Worm (Caenorhabditis elegans) whole organism, late embryonic: ENCODE data around the gene K08D10.13.

Source experiments
- C08G9.2 ChIP-seq: sonication (generic microtip); optimal IDR thresholded peaks from 2 replicates; lab custom pipeline; 2016; ENCODE audit warnings: mild to moderate bottlenecking, missing genetic modification characterization, moderate library complexity, missing compliant biosample characterization
- C38D4.7 ChIP-seq: fragments of 200-800 bp; sonication (Bioruptor generic); optimal IDR thresholded peaks from 2 replicates; lab custom pipeline; 2018; ENCODE audit warnings: mild to moderate bottlenecking, missing genetic modification characterization, moderate library complexity, missing compliant biosample characterization
- F13H6.1 ChIP-seq: sonication (generic microtip); optimal IDR thresholded peaks from 2 replicates; lab custom pipeline; 2016; ENCODE audit warnings: missing genetic modification characterization, missing compliant biosample characterization
- T23F11.4 ChIP-seq: fragments of 200-800 bp; sonication (Bioruptor generic); optimal IDR thresholded peaks from 2 replicates; lab custom pipeline; 2018; ENCODE audit warnings: mild to moderate bottlenecking, missing genetic modification characterization, missing compliant biosample characterization
- ceh-14 ChIP-seq: sonication (generic microtip); optimal IDR thresholded peaks from 2 replicates; lab custom pipeline; 2016; ENCODE audit warnings: missing genotype, missing genetic modification characterization, missing compliant biosample characterization
- ceh-2 ChIP-seq: sonication (generic microtip); optimal IDR thresholded peaks from 2 replicates; lab custom pipeline; 2016; ENCODE audit warnings: missing genotype, missing genetic modification characterization, missing compliant biosample characterization
- ceh-30 ChIP-seq: fragments of 150-350 bp; optimal IDR thresholded peaks from 2 replicates; lab custom pipeline; 2014; ENCODE audit warnings: missing biosample characterization, missing genetic modification characterization
- ceh-31 ChIP-seq: sonication (generic microtip); optimal IDR thresholded peaks from 2 replicates; lab custom pipeline; 2016; ENCODE audit warnings: missing genetic modification characterization, missing compliant biosample characterization
- ceh-45 ChIP-seq: fragments of 200-800 bp; sonication (Bioruptor generic); IDR thresholded peaks from 2 replicates; pipeline ENCODE4 v1.3.6; 2022; ENCODE audit warnings: missing genetic modification reagents, missing genetic modification characterization, missing compliant biosample characterization
- ceh-6 ChIP-seq: fragments of 200-800 bp; sonication (Bioruptor generic); optimal IDR thresholded peaks from 2 replicates; lab custom pipeline; 2018; ENCODE audit warnings: mild to moderate bottlenecking, missing genetic modification characterization, missing compliant biosample characterization
- ceh-9 ChIP-seq: sonication (generic microtip); optimal IDR thresholded peaks from 2 replicates; lab custom pipeline; 2016; ENCODE audit warnings: mild to moderate bottlenecking, missing genetic modification characterization, inconsistent platforms, missing compliant biosample characterization
- che-1 ChIP-seq: sonication (generic microtip); optimal IDR thresholded peaks from 2 replicates; lab custom pipeline; 2016; ENCODE audit warnings: mild to moderate bottlenecking, missing genetic modification characterization, missing compliant biosample characterization
- dmd-4 ChIP-seq: sonication (generic microtip); optimal IDR thresholded peaks from 2 replicates; lab custom pipeline; 2016; ENCODE audit warnings: borderline replicate concordance, missing genetic modification characterization, missing compliant biosample characterization
- elt-2 ChIP-seq: sonication (generic microtip); optimal IDR thresholded peaks from 2 replicates; lab custom pipeline; 2016; ENCODE audit warnings: missing genetic modification reagents, missing genetic modification characterization, missing compliant biosample characterization
- fax-1 ChIP-seq: sonication (generic microtip); optimal IDR thresholded peaks from 2 replicates; lab custom pipeline; 2016; ENCODE audit warnings: missing genotype, missing genetic modification characterization, missing compliant biosample characterization
- fkh-10 ChIP-seq: fragments of 150-350 bp; optimal IDR thresholded peaks from 2 replicates; lab custom pipeline; 2014; ENCODE audit warnings: missing biosample characterization, missing genetic modification reagents, missing genetic modification characterization
- fkh-6 ChIP-seq: sonication (generic microtip); optimal IDR thresholded peaks from 2 replicates; lab custom pipeline; 2016; ENCODE audit warnings: missing genetic modification characterization, missing compliant biosample characterization
- hlh-13 ChIP-seq: fragments of 200-800 bp; sonication (Bioruptor generic); optimal IDR thresholded peaks from 2 replicates; lab custom pipeline; 2018; ENCODE audit warnings: mild to moderate bottlenecking, missing genetic modification characterization, missing compliant biosample characterization
- hlh-15 ChIP-seq: sonication (generic microtip); optimal IDR thresholded peaks from 2 replicates; lab custom pipeline; 2016; ENCODE audit warnings: missing genetic modification characterization, missing compliant biosample characterization
- hlh-8 ChIP-seq: sonication (generic microtip); optimal IDR thresholded peaks from 2 replicates; lab custom pipeline; 2016; ENCODE audit warnings: missing genotype, missing genetic modification characterization, missing compliant biosample characterization
- lin-11 ChIP-seq: fragments of 200-800 bp; sonication (Bioruptor generic); optimal IDR thresholded peaks from 2 replicates; lab custom pipeline; 2018; ENCODE audit warnings: mild to moderate bottlenecking, missing genetic modification characterization, missing compliant biosample characterization
- madf-2 ChIP-seq: sonication (generic microtip); optimal IDR thresholded peaks from 2 replicates; lab custom pipeline; 2017; ENCODE audit warnings: missing genetic modification characterization, missing compliant biosample characterization
- nfya-1 ChIP-seq: sonication (generic microtip); optimal IDR thresholded peaks from 2 replicates; lab custom pipeline; 2017; ENCODE audit warnings: missing genetic modification characterization, mild to moderate bottlenecking, missing compliant biosample characterization, antibody characterized with exemption, moderate library complexity
- nhr-11 ChIP-seq: fragments of 150-350 bp; optimal IDR thresholded peaks from 2 replicates; lab custom pipeline; 2014; ENCODE audit warnings: missing biosample characterization, missing genetic modification characterization
- nhr-232 ChIP-seq: sonication (generic microtip); optimal IDR thresholded peaks from 2 replicates; lab custom pipeline; 2016; ENCODE audit warnings: missing genetic modification characterization, missing compliant biosample characterization
- pag-3 ChIP-seq: sonication (generic microtip); optimal IDR thresholded peaks from 2 replicates; lab custom pipeline; 2016; ENCODE audit warnings: missing compliant biosample characterization, missing genetic modification characterization, borderline replicate concordance
- pat-9 ChIP-seq: fragments of 200-800 bp; sonication (Bioruptor generic); optimal IDR thresholded peaks from 2 replicates; lab custom pipeline; 2018; ENCODE audit warnings: mild to moderate bottlenecking, missing genetic modification characterization, moderate library complexity, missing compliant biosample characterization
- pha-2 ChIP-seq: sonication (generic microtip); optimal IDR thresholded peaks from 2 replicates; lab custom pipeline; 2017; ENCODE audit warnings: mild to moderate bottlenecking, missing genetic modification characterization, missing compliant biosample characterization
- pha-4 ChIP-seq: fragments of 150-350 bp; optimal IDR thresholded peaks from 2 replicates; lab custom pipeline; 2018; ENCODE audit warnings: missing biosample characterization, missing genetic modification reagents, missing genetic modification characterization
- pros-1 ChIP-seq: fragments of 150-350 bp; optimal IDR thresholded peaks from 2 replicates; lab custom pipeline; 2014; ENCODE audit warnings: missing biosample characterization, missing genetic modification reagents, missing genetic modification characterization
- sox-2 ChIP-seq: fragments of 200-800 bp; sonication (Bioruptor generic); IDR thresholded peaks from 2 replicates; pipeline ENCODE4 v1.3.6; 2022; ENCODE audit warnings: missing genetic modification reagents, missing genetic modification characterization, missing compliant biosample characterization
- sox-4 ChIP-seq: sonication (generic microtip); optimal IDR thresholded peaks from 2 replicates; lab custom pipeline; 2017; ENCODE audit warnings: mild to moderate bottlenecking, missing genetic modification characterization, inconsistent platforms, missing compliant biosample characterization
- tbx-2 ChIP-seq: sonication (generic microtip); optimal IDR thresholded peaks from 2 replicates; lab custom pipeline; 2016; ENCODE audit warnings: missing genetic modification characterization, missing compliant biosample characterization
- tbx-7 ChIP-seq: sonication (generic microtip); optimal IDR thresholded peaks from 2 replicates; lab custom pipeline; 2016; ENCODE audit warnings: missing genotype, missing genetic modification characterization, missing compliant biosample characterization
- unc-42 ChIP-seq: sonication (generic microtip); optimal IDR thresholded peaks from 2 replicates; lab custom pipeline; 2016; ENCODE audit warnings: missing genotype, missing genetic modification characterization, missing compliant biosample characterization
- unc-86 ChIP-seq: sonication (generic microtip); optimal IDR thresholded peaks from 2 replicates; lab custom pipeline; 2016; ENCODE audit warnings: missing genetic modification characterization, missing compliant biosample characterization

Gene K08D10.13

ce11 chrIV:4171531-4172163, at the start of gene K08D10.13, which contains the start of gene rnp-2:
Gene K08D10.13, minus strand, starts transcription at chrIV:4171581.
Gene rnp-2, plus strand, starts transcription at chrIV:4172076.
- TF ChIP-seq fax-1 (tag; lab: Kevin White, UChicago) (no peak), unc-42 (peak; percentile 63), C08G9.2 (tag; lab: Kevin White, UChicago) (peak; percentile 63), nfya-1 (tag; lab: Kevin White, UChicago) (peak; percentile 18), tbx-2 (tag; lab: Kevin White, UChicago) (peak; percentile 35), nhr-232 (tag; lab: Kevin White, UChicago) (no peak), tbx-7 (tag; lab: Kevin White, UChicago) (peak; percentile 28), hlh-15 (tag; lab: Kevin White, UChicago) (no peak), ceh-31 (tag; lab: Kevin White, UChicago) (peak; percentile 57), ceh-2 (peak; percentile 36)
- TF ChIP-seq, all 69 proteins: peak for 7

DNA sequence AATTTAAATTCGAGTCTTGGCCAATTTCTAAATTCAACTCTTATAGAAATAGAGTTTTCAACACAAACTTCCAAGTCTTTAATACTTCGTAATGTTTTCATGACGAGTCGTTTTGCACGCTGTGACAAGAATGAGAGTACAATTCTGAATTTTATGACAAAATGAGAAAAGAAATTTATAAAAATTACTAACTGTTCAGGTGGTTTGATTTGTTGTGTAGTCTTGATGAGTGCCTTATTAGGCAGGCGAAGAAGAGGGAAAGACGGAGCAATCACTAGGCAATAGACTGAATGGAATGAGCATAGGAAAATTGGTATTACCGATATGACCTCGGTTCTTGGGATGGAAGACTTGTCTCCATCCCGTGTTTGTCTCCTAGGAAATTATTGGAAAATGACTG, 48.6 kb upstream of the K08D10.13 start, which contains the start of gene F30B5.11:
Gene F30B5.11 (minus strand): TSS at position 101 of the 400 bp plus-strand sequence.
- no peak for TF ChIP-seq dmd-4 (tag; lab: Kevin White, UChicago)
- TF ChIP-seq sox-2 (GFP tag; lab: Robert Waterston, UW), result no peak
- no peak for TF ChIP-seq C38D4.7
- no peak for TF ChIP-seq hlh-13 (GFP tag; lab: Kevin White, UChicago)
- no peak for TF ChIP-seq fkh-10 (GFP tag; lab: Kevin White, UChicago)
- TF ChIP-seq madf-2, result no peak
- TF ChIP-seq elt-2, result no peak
- no peak for TF ChIP-seq hlh-8 (tag; lab: Kevin White, UChicago)
- TF ChIP-seq nhr-232 (tag; lab: Kevin White, UChicago), result no peak

- TF ChIP-seq ceh-30 (tag; lab: Kevin White, UChicago), result no peak
- TF ChIP-seq che-1 (tag; lab: Kevin White, UChicago), result no peak
- TF ChIP-seq F13H6.1 (tag; lab: Kevin White, UChicago), result no peak
- no peak for TF ChIP-seq sox-2 (GFP tag; lab: Robert Waterston, UW)
- no peak for TF ChIP-seq dmd-4 (tag; lab: Kevin White, UChicago)
- no peak for TF ChIP-seq T23F11.4 (GFP tag; lab: Kevin White, UChicago)
- no peak for TF ChIP-seq hlh-13 (GFP tag; lab: Kevin White, UChicago)
- no peak for TF ChIP-seq fkh-6 (tag; lab: Kevin White, UChicago)
Measured at ce11 chrIV:4218276-4218675, 46.9 kb upstream of the K08D10.13 start.

- TF ChIP-seq madf-2, result no peak
- no peak for TF ChIP-seq ceh-45 (GFP tag; lab: Robert Waterston, UW)
- no peak for TF ChIP-seq pha-4 (tag; lab: Kevin White, UChicago)
- no peak for TF ChIP-seq nfya-1 (tag; lab: Kevin White, UChicago)
- TF ChIP-seq nhr-232 (tag; lab: Kevin White, UChicago), result no peak
- TF ChIP-seq pros-1 (tag; lab: Kevin White, UChicago), result no peak
- no peak for TF ChIP-seq ceh-14 (tag; lab: Kevin White, UChicago)
- TF ChIP-seq tbx-7 (tag; lab: Kevin White, UChicago), result no peak
- no peak for TF ChIP-seq lin-11 (tag; lab: Kevin White, UChicago)
- TF ChIP-seq ceh-6 (GFP tag; lab: Kevin White, UChicago), result no peak
- TF ChIP-seq unc-86 (tag; lab: Kevin White, UChicago), result no peak
- TF ChIP-seq dmd-4 (tag; lab: Kevin White, UChicago), result no peak
- TF ChIP-seq pat-9, result no peak
- no peak for TF ChIP-seq ceh-9
- TF ChIP-seq pha-2 (tag; lab: Kevin White, UChicago), result no peak
- TF ChIP-seq pag-3 (tag; lab: Kevin White, UChicago), result no peak
- TF ChIP-seq sox-2 (GFP tag; lab: Robert Waterston, UW), result no peak
- TF ChIP-seq nhr-11 (tag; lab: Kevin White, UChicago), result no peak
- TF ChIP-seq sox-4 (tag; lab: Kevin White, UChicago), result no peak
- no peak for TF ChIP-seq fax-1 (tag; lab: Kevin White, UChicago)
Measured at ce11 chrIV:4216099-4216894, 44.9 kb upstream of the K08D10.13 start.
